Fruit fly (Drosophila melanogaster) whole organism, embryonic: Measurements from ENCODE around the gene Ufd1.

Source experiments
- CG14710 ChIP-seq: fragments of 200-800 bp; sonication (Bioruptor generic); optimal IDR thresholded peaks from 3 replicates; lab custom pipeline; 2019; ENCODE audit warnings: missing biosample characterization, mild to moderate bottlenecking, missing genetic modification characterization, moderate library complexity
- CHES-1-like ChIP-seq: fragments of 200-800 bp; sonication (Bioruptor generic); optimal IDR thresholded peaks from 2 replicates; lab custom pipeline; 2016; ENCODE audit warnings: missing biosample characterization, missing genetic modification characterization

dm6 chr3L:11109454-11109853, 13.6 kb downstream of the Ufd1 start, which contains the start of the genes CG34012 and emei:
- TF ChIP-seq CG14710 (tag; lab: Kevin White, UChicago) (peak; percentile 60), CHES-1-like (GFP tag; lab: Kevin White, UChicago) (no peak)
